Worm (Caenorhabditis elegans): Measurements from ENCODE around the gene T28A11.16.

Gene T28A11.16

DNA sequence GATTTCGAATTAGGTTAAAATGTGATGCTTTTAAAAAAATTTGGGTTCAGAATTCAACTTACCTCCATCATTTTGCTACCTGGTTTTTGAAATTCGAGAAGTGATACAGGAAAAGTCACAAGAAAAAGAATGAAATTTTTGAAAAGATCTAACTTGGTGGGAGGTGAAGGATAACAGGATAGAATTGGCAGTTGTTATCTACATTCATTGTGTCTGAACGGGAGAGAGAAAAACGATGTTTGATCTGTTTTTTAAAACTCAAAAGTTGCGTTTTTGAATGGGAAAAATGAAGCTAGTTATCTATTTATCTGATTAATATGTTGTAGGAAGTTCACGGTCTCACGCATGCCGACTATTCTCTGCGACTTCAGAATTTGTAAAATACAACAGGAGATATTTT is 28.3 kb upstream of the T28A11.16 start, which contains the start of gene F35F10.7:
Gene F35F10.7, minus strand, starts transcription at position 101 of the 400 bp plus-strand sequence.
- TF ChIP-seq tbx-37 (GFP tag; conservative IDR thresholded peaks at IDR 0.05): no peak
- no peak for TF ChIP-seq hmbx-1 (tag; optimal IDR thresholded peaks at IDR 0.05)
- TF ChIP-seq hnd-1 (tag; optimal IDR thresholded peaks at IDR 0.05): no peak
- TF ChIP-seq pes-1 (GFP tag; IDR thresholded peaks at IDR 0.05): no peak
- TF ChIP-seq scrt-1 (GFP tag; IDR thresholded peaks at IDR 0.05): no peak

DNA sequence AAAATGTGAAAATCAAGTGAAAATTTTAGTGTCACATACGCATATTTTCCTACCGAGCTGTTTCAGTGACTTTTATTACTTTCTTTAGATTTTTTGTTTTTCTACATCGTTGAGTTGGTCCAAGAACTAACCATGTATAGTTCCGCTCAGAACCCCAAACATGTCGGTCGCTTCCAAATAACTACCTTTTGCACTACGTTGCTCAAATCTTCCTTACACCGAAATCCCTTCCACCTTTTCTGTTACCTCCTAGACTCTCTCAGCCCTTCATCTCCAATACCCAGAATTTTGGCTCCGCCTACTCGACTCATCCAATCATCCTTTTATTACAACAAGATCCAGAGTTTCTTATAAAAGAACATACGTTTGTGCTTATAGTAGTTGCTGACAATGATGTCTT is 25.6 kb upstream of the T28A11.16 start, which contains the start of gene F35F10.5:
Gene F35F10.5, plus strand, starts transcription at position 301 of the 400 bp plus-strand sequence.
- no peak for TF ChIP-seq scrt-1 (GFP tag; IDR thresholded peaks at IDR 0.05)
- no peak for TF ChIP-seq ama-1 (optimal IDR thresholded peaks at IDR 0.05)
- TF ChIP-seq tbx-11 (GFP tag; IDR thresholded peaks at IDR 0.05): no peak

DNA sequence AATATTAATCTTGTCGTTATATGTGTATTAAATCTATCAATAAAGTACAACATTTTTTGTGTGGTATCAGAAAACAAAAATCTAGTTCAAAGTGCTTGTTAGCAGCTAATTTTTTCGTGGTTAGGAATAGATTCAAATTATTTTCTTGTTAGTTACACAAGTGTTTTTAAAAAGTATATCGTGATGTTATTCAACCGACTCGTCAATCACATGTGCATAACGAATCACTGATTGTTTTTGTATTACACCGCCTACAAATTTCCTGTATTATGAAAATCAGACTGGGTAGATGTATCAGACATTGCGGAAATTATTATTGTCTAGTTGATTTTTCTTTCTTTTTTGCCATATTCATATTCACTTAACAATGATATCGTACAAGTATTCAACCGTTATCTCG is 23.9 kb upstream of the T28A11.16 start, which contains the start of gene str-64:
Gene str-64, plus strand, starts transcription at position 301 of the 400 bp plus-strand sequence.
- TF ChIP-seq pes-1 (GFP tag; IDR thresholded peaks at IDR 0.05) (no peak), sea-1 (GFP tag; conservative IDR thresholded peaks at IDR 0.05) (no peak), ets-7 (tag; optimal IDR thresholded peaks at IDR 0.05) (no peak), ama-1 (optimal IDR thresholded peaks at IDR 0.05) (no peak), tbx-37 (GFP tag; conservative IDR thresholded peaks at IDR 0.05) (no peak), flt-1 (GFP tag; IDR thresholded peaks at IDR 0.05) (no peak), tra-4 (tag; optimal IDR thresholded peaks at IDR 0.05) (no peak), hmbx-1 (tag; optimal IDR thresholded peaks at IDR 0.05) (no peak)

DNA sequence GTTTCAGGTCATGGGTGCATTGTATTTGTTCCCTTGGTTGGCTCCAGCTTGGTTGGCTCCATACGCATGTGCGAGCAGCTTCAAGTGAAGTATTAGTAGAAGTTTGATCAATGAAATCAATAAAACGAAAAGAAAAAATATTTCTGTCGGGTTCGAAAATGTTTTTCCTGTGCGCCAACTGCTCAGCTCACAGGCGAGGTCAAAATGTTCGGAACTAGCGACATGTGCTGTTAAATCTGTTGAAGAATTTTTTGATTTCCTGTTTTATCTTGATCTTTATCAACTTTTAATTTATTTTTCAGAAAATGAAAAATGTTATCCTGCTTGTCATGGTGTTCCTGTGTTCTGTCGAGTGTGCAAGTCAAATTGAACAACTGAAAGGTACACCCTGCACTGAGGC is 22.5 kb upstream of the T28A11.16 start, which contains the start of gene T28A11.25:
Gene T28A11.25, plus strand, starts transcription at position 301 of the 400 bp plus-strand sequence.
- TF ChIP-seq ceh-13 (GFP tag; optimal IDR thresholded peaks at IDR 0.05): no peak
- no peak for TF ChIP-seq flt-1 (GFP tag; IDR thresholded peaks at IDR 0.05)
- no peak for TF ChIP-seq F13C5.2 (tag; optimal IDR thresholded peaks at IDR 0.05)
- TF ChIP-seq ama-1 (optimal IDR thresholded peaks at IDR 0.05): no peak
- TF ChIP-seq hmg-4 (GFP tag; optimal IDR thresholded peaks at IDR 0.05): no peak
- TF ChIP-seq tbx-37 (GFP tag; conservative IDR thresholded peaks at IDR 0.05): no peak
- TF ChIP-seq hnd-1 (tag; optimal IDR thresholded peaks at IDR 0.05): no peak
- no peak for TF ChIP-seq B0310.2 (tag; optimal IDR thresholded peaks at IDR 0.05)
- no peak for TF ChIP-seq tbx-11 (GFP tag; IDR thresholded peaks at IDR 0.05)
- TF ChIP-seq aly-1 (tag; optimal IDR thresholded peaks at IDR 0.05): no peak
- no peak for TF ChIP-seq ceh-36 (tag; optimal IDR thresholded peaks at IDR 0.05)

DNA sequence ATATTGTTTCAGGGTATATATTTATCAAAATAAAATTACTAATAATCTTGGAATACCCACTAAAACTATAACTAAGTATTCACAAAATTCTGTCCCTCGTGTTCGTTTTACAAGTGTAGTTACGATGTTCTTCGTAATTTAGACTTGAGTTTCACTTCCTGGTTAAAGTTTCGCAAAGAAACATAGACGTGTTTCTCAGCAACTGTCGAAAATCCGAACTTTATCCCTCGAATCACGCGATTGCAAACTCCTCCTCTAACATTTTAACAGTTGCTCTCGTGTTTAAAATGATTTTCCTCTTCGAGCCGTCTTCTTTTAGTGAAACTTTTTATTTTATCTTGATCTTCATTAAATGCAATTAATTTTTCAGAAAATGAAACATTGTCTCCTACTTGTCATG is 21.0 kb upstream of the T28A11.16 start, which contains the start of gene T28A11.2:
Gene T28A11.2, plus strand, starts transcription at position 371 of the 400 bp plus-strand sequence.
- TF ChIP-seq tbx-11 (GFP tag; IDR thresholded peaks at IDR 0.05) (no peak), F13C5.2 (tag; optimal IDR thresholded peaks at IDR 0.05) (no peak), tra-4 (tag; optimal IDR thresholded peaks at IDR 0.05) (no peak), hmbx-1 (tag; optimal IDR thresholded peaks at IDR 0.05) (no peak), hmg-4 (GFP tag; optimal IDR thresholded peaks at IDR 0.05) (no peak)

DNA sequence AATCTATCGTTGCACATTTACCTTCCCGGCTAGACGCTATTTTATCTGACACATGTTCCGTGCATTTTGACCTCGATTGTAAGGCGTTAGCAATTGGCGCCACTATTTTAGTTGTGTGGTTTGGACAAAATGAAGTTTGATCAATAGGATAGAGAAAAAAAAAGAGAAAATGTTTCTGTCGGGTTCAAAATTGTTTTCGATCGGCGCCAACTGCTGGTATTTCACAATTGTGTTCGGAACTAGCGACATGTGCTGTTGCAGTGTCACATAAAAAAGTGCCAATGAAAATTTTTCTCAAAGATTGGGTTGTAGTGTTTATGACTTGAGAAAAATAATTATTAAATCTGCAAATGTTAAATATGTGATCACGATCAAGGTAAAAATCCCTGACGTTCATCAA is 20.1 kb upstream of the T28A11.16 start:
- TF ChIP-seq ceh-36 (tag; optimal IDR thresholded peaks at IDR 0.05): no peak
- TF ChIP-seq ceh-13 (GFP tag; optimal IDR thresholded peaks at IDR 0.05): no peak
- no peak for TF ChIP-seq hmbx-1 (tag; optimal IDR thresholded peaks at IDR 0.05)
- TF ChIP-seq hmg-4 (GFP tag; optimal IDR thresholded peaks at IDR 0.05): no peak
- no peak for TF ChIP-seq F13C5.2 (tag; optimal IDR thresholded peaks at IDR 0.05)
- no peak for TF ChIP-seq pes-1 (GFP tag; IDR thresholded peaks at IDR 0.05)
- no peak for TF ChIP-seq ama-1 (optimal IDR thresholded peaks at IDR 0.05)
- no peak for TF ChIP-seq sea-1 (GFP tag; conservative IDR thresholded peaks at IDR 0.05)
- no peak for TF ChIP-seq aly-1 (tag; optimal IDR thresholded peaks at IDR 0.05)
- no peak for TF ChIP-seq ets-7 (tag; optimal IDR thresholded peaks at IDR 0.05)
- TF ChIP-seq tbx-11 (GFP tag; IDR thresholded peaks at IDR 0.05): no peak
- no peak for TF ChIP-seq tbx-37 (GFP tag; conservative IDR thresholded peaks at IDR 0.05)

DNA sequence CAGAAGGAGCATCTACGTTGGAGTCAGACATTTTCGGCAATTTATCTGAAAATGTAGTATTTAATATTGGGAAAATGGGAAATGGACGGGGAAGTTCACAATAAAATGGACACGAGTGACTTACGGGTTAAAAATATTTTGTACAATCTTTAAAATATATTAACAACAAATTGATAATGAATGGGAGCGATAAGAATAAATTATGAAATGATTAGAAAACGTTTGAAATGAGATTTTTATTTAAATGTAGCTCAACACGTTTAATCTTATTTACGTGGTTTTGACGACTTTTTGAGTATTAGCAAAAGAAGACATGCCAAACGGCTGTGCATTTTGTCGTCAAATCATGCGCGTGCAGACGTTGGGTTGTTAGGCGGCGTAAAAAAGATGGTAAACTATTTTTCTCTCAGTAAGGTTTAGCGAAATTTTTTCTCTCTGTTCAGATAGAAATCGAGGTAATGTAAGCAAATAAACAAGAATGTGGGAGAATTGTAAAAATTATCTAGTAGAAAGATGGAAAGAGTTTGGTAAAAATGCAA is 19.2 kb upstream of the T28A11.16 start, which contains the start of gene fbxa-64:
Gene fbxa-64, minus strand, starts transcription at position 51 of the 539 bp plus-strand sequence.
- no peak for TF ChIP-seq ceh-13 (GFP tag; optimal IDR thresholded peaks at IDR 0.05)
- no peak for TF ChIP-seq ets-7 (tag; optimal IDR thresholded peaks at IDR 0.05)
- no peak for TF ChIP-seq hmg-4 (GFP tag; optimal IDR thresholded peaks at IDR 0.05)
- no peak for TF ChIP-seq ama-1 (optimal IDR thresholded peaks at IDR 0.05)
- no peak for TF ChIP-seq ceh-36 (tag; optimal IDR thresholded peaks at IDR 0.05)
- TF ChIP-seq F13C5.2 (tag; optimal IDR thresholded peaks at IDR 0.05): no peak
- no peak for TF ChIP-seq tbx-37 (GFP tag; conservative IDR thresholded peaks at IDR 0.05)
- no peak for TF ChIP-seq scrt-1 (GFP tag; IDR thresholded peaks at IDR 0.05)
- no peak for TF ChIP-seq flt-1 (GFP tag; IDR thresholded peaks at IDR 0.05)
- TF ChIP-seq sea-1 (GFP tag; conservative IDR thresholded peaks at IDR 0.05): no peak
- no peak for TF ChIP-seq tbx-11 (GFP tag; IDR thresholded peaks at IDR 0.05)
- no peak for TF ChIP-seq B0310.2 (tag; optimal IDR thresholded peaks at IDR 0.05)
- no peak for TF ChIP-seq hmbx-1 (tag; optimal IDR thresholded peaks at IDR 0.05)
- TF ChIP-seq pes-1 (GFP tag; IDR thresholded peaks at IDR 0.05): no peak
- TF ChIP-seq tra-4 (tag; optimal IDR thresholded peaks at IDR 0.05): no peak
- TF ChIP-seq hnd-1 (tag; optimal IDR thresholded peaks at IDR 0.05): no peak
- TF ChIP-seq aly-1 (tag; optimal IDR thresholded peaks at IDR 0.05): no peak

DNA sequence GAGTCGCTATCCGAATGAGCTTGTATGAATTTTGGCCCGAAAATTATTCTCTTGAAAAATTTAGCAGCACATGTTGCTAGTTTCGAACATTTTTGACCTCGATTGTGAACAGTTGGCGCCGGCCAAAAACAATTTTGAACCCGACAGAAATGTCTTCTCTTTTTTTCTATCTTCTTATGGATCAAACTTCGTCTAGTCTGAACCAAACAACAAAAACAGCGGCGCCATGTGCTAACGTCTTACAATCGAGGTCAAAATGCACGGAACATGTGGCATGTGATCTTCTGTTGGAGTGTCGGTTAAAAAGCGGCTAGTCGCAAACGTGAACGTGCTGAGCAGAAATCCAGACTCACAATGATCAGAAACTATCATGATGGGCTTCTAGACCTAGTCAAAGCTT is 17.2 kb upstream of the T28A11.16 start:
- TF ChIP-seq hnd-1 (tag; optimal IDR thresholded peaks at IDR 0.05) (no peak), tbx-11 (GFP tag; IDR thresholded peaks at IDR 0.05) (no peak), ama-1 (optimal IDR thresholded peaks at IDR 0.05) (no peak), sea-1 (GFP tag; conservative IDR thresholded peaks at IDR 0.05) (no peak), ceh-13 (GFP tag; optimal IDR thresholded peaks at IDR 0.05) (no peak), tbx-37 (GFP tag; conservative IDR thresholded peaks at IDR 0.05) (no peak), scrt-1 (GFP tag; IDR thresholded peaks at IDR 0.05) (no peak), hmbx-1 (tag; optimal IDR thresholded peaks at IDR 0.05) (no peak), ets-7 (tag; optimal IDR thresholded peaks at IDR 0.05) (no peak), tra-4 (tag; optimal IDR thresholded peaks at IDR 0.05) (no peak)

All from whole organism, early embryonic.